Worm (Caenorhabditis elegans): ENCODE measurements around the gene math-24.

ce11 chrII:1882705-1883104 lies 17.3 kb upstream of the math-24 start, which contains the start of gene math-5:
- TF ChIP-seq ama-1 (optimal IDR thresholded peaks at IDR 0.05) = no peak
- no peak for TF ChIP-seq tbx-11 (GFP tag; IDR thresholded peaks at IDR 0.05)
- no peak for TF ChIP-seq ets-7 (tag; optimal IDR thresholded peaks at IDR 0.05)
- no peak for TF ChIP-seq flt-1 (GFP tag; IDR thresholded peaks at IDR 0.05)
- TF ChIP-seq hnd-1 (tag; optimal IDR thresholded peaks at IDR 0.05) = no peak
- no peak for TF ChIP-seq pes-1 (GFP tag; IDR thresholded peaks at IDR 0.05)
- no peak for TF ChIP-seq sea-1 (GFP tag; conservative IDR thresholded peaks at IDR 0.05)
- no peak for TF ChIP-seq F13C5.2 (tag; optimal IDR thresholded peaks at IDR 0.05)
- no peak for TF ChIP-seq hmbx-1 (tag; optimal IDR thresholded peaks at IDR 0.05)
- no peak for TF ChIP-seq aly-1 (tag; optimal IDR thresholded peaks at IDR 0.05)
- TF ChIP-seq tra-4 (tag; optimal IDR thresholded peaks at IDR 0.05) = no peak
- no peak for TF ChIP-seq hmg-4 (GFP tag; optimal IDR thresholded peaks at IDR 0.05)
